Worm (Caenorhabditis elegans): Measurements from ENCODE around the gene C55B6.5.

Gene C55B6.5

DNA sequence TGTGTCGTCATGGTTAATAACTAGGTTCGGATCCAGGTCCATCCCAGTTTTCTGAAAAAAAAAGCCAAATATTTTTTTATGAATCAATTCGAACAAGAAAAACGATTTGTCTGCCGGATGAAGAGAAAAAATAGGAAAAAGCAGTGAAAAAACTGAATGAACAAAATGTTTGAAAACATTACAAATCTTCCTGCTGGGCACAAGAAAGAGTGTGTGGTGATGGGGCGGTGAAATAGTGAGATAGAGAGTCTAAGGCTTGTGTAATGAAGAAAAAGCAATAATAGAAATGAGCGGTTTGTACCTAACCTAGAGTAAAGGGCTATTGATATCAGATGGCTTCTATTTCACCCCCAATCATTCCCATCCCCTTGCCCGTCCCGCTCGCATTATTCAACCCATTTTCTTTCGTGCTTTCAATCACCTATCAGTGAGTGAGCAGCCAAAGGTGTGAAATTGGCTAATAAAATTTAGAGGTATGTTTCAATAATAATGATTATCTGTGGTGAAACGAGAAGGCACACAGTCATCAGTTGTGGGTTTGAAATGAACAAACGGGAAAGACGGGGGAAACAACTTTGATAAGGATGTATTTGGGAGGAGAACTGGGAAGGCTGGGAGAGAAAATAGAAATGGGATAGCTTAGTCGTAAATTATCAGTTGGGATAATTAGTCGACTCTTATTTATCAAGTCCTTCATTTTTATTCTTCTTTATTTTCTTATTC, 34.4 kb downstream of the C55B6.5 start, which contains the start of gene bar-1 (continued):
- TF ChIP-seq unc-130 (GFP tag; optimal IDR thresholded peaks at IDR 0.05): no peak
- no peak for TF ChIP-seq aly-2 (tag; optimal IDR thresholded peaks at IDR 0.05)
- no peak for TF ChIP-seq ZK337.2 (GFP tag; IDR thresholded peaks at IDR 0.05)
- TF ChIP-seq hlh-11 (tag; optimal IDR thresholded peaks at IDR 0.05): peak; percentile 47
- no peak for TF ChIP-seq zag-1 (tag; optimal IDR thresholded peaks at IDR 0.05)
- TF ChIP-seq nhr-28 (tag; optimal IDR thresholded peaks at IDR 0.05): peak; percentile 51
- TF ChIP-seq ceh-62 (tag; optimal IDR thresholded peaks at IDR 0.05): no peak
- no peak for TF ChIP-seq fos-1 (tag; optimal IDR thresholded peaks at IDR 0.05)
- no peak for TF ChIP-seq spr-1 (tag; optimal IDR thresholded peaks at IDR 0.05)
- no peak for TF ChIP-seq D1046.2 (GFP tag; IDR thresholded peaks at IDR 0.05)
- TF ChIP-seq pqm-1 (tag; optimal IDR thresholded peaks at IDR 0.05): peak; percentile 48
- peak; percentile 77 for TF ChIP-seq php-3 (GFP tag; IDR thresholded peaks at IDR 0.05)
- TF ChIP-seq saeg-2 (GFP tag; IDR thresholded peaks at IDR 0.05): no peak
- no peak for TF ChIP-seq F44E2.7 (GFP tag; IDR thresholded peaks at IDR 0.05)
- no peak for TF ChIP-seq lin-29 (GFP tag; IDR thresholded peaks at IDR 0.05)
- no peak for TF ChIP-seq mxl-3 (GFP tag; optimal IDR thresholded peaks at IDR 0.05)
- TF ChIP-seq ztf-7 (tag; optimal IDR thresholded peaks at IDR 0.05): no peak
- TF ChIP-seq jun-1 (tag; optimal IDR thresholded peaks at IDR 0.05): no peak
- TF ChIP-seq ceh-82 (tag; optimal IDR thresholded peaks at IDR 0.05): no peak
- no peak for TF ChIP-seq aha-1 (tag)
- no peak for TF ChIP-seq T20F7.1 (GFP tag; optimal IDR thresholded peaks at IDR 0.05)
- TF ChIP-seq ceh-32 (tag; optimal IDR thresholded peaks at IDR 0.05; ENCODE audit: poor library complexity): no peak
- no peak for TF ChIP-seq rbr-2 (tag; optimal IDR thresholded peaks at IDR 0.05)
- TF ChIP-seq F49E8.2 (tag; optimal IDR thresholded peaks at IDR 0.05; ENCODE audit: borderline replicate concordance): no peak
- TF ChIP-seq dmd-9 (GFP tag; IDR thresholded peaks at IDR 0.05): no peak

DNA sequence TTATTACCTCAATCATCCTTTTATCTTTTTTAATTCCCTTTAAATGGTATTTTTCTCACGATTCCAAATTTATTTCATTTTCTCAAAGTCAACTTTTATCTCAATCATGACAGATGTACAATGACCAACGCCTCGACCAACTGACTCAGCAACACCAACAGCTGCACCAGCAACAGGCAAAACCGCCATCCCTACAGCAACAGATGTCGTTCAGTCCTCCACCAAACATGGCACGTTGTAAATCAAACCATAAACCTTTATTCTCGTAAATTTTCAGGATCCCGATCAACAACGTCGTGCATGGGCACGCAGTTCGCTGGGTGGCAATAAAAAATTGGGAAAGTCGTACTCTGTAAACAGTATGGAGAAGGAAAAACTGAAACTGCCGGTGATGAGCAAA, 42.3 kb downstream of the C55B6.5 start:
- TF ChIP-seq set-16 (GFP tag; IDR thresholded peaks at IDR 0.05) (no peak), nhr-28 (tag; optimal IDR thresholded peaks at IDR 0.05) (no peak), Y75B8A.6 (GFP tag; IDR thresholded peaks at IDR 0.05) (no peak), Y48G9A.11 (GFP tag; IDR thresholded peaks at IDR 0.05) (no peak), T20F7.1 (GFP tag; optimal IDR thresholded peaks at IDR 0.05) (no peak), hlh-11 (tag; optimal IDR thresholded peaks at IDR 0.05) (no peak), mep-1 (tag; optimal IDR thresholded peaks at IDR 0.05) (no peak), zag-1 (tag; optimal IDR thresholded peaks at IDR 0.05) (no peak), egl-27 (tag; optimal IDR thresholded peaks at IDR 0.05) (no peak), unc-130 (GFP tag; optimal IDR thresholded peaks at IDR 0.05) (no peak), php-3 (GFP tag; IDR thresholded peaks at IDR 0.05) (no peak), D1046.2 (GFP tag; IDR thresholded peaks at IDR 0.05) (no peak), nhr-10 (tag; optimal IDR thresholded peaks at IDR 0.05) (no peak), lin-15B (tag; optimal IDR thresholded peaks at IDR 0.05) (no peak)

DNA sequence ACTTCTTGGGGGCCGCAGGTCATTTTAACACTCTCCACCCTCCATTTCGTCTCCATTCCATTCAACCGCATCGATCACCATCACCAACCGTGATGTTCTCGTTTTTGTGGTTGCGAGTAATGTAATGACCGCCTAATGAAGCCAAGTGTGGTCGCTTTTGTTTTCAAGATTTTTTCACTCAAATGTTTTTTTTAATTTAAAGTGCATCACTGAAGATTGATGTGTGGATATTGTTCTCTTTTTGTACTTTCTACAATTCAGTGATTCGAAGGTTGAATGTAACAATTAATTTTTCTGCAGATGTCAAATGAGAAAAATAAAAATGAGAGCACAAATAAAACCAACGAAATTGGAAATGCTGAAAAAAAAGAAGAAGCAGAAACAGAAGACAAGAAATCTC, 46.4 kb downstream of the C55B6.5 start, which contains the start of gene pgp-10:
pgp-10 (plus strand) TSS at position 301 of the 400 bp plus-strand sequence.
- TF ChIP-seq dmd-8 (GFP tag; IDR thresholded peaks at IDR 0.05): no peak
- TF ChIP-seq nhr-6 (tag; optimal IDR thresholded peaks at IDR 0.05): no peak
- peak; percentile 26 for TF ChIP-seq aha-1 (tag)
- TF ChIP-seq hmg-1.1 (GFP tag; IDR thresholded peaks at IDR 0.05): no peak
- TF ChIP-seq F37D6.2 (tag; optimal IDR thresholded peaks at IDR 0.05): no peak
- TF ChIP-seq daf-16 (GFP tag; optimal IDR thresholded peaks at IDR 0.05): no peak
- no peak for TF ChIP-seq daf-16 (tag; optimal IDR thresholded peaks at IDR 0.05)
- TF ChIP-seq arid-1 (GFP tag; conservative IDR thresholded peaks at IDR 0.05): no peak
- no peak for TF ChIP-seq Y48G9A.11 (GFP tag; IDR thresholded peaks at IDR 0.05)
